Fruit fly (Drosophila melanogaster): Measurements from ENCODE around the gene Bdbt.
A peak's percentile ranks its signal among the peaks of the same experiment; 100 is the strongest.

Bdbt gene

dm6 chr3R:21140458-21140857, 21.8 kb upstream of the Bdbt start, which contains the start of gene SNF4Agamma (continued):
- TF ChIP-seq phol (tag; optimal IDR thresholded peaks at IDR 0.05) (peak; percentile 46), al (GFP tag; IDR thresholded peaks at IDR 0.05) (no peak), Ets65A (GFP tag) (peak; percentile 91), CG15696 (tag; optimal IDR thresholded peaks at IDR 0.05) (no peak), CG6654 (GFP tag; optimal IDR thresholded peaks at IDR 0.05) (no peak), CG18764 (GFP tag; optimal IDR thresholded peaks at IDR 0.05) (peak; percentile 10), Bgb (GFP tag; IDR thresholded peaks at IDR 0.05; ENCODE audit: partially characterized antibody) (peak; percentile 76), CG16813 (GFP tag; IDR thresholded peaks at IDR 0.05; ENCODE audit: partially characterized antibody) (peak; percentile 77), vfl (GFP tag; optimal IDR thresholded peaks at IDR 0.05) (peak; percentile 15), HmgZ (tag; optimal IDR thresholded peaks at IDR 0.05) (peak; percentile 53), hb (GFP tag; IDR thresholded peaks at IDR 0.05; ENCODE audit: partially characterized antibody) (peak; percentile 51; the same call in 2 of the 3 replicates), pros (GFP tag; optimal IDR thresholded peaks at IDR 0.05) (no peak), hbn (GFP tag; IDR thresholded peaks at IDR 0.05; ENCODE audit: partially characterized antibody) (peak; percentile 63), CG4854 (GFP tag; optimal IDR thresholded peaks at IDR 0.05) (peak; percentile 20), az2 (GFP tag; optimal IDR thresholded peaks at IDR 0.05) (no peak), CG14710 (tag; optimal IDR thresholded peaks at IDR 0.05) (peak; percentile 48), CG18476 (GFP tag; optimal IDR thresholded peaks at IDR 0.05) (no peak), CG10274 (GFP tag; optimal IDR thresholded peaks at IDR 0.05) (no peak), zen2 (GFP tag; IDR thresholded peaks at IDR 0.05; ENCODE audit: partially characterized antibody) (peak; percentile 46; the same call in 1 of the 3 replicates), chn (GFP tag; optimal IDR thresholded peaks at IDR 0.05) (no peak), Atf-2 (GFP tag; optimal IDR thresholded peaks at IDR 0.05) (no peak), CG4820 (GFP tag; optimal IDR thresholded peaks at IDR 0.05) (no peak), CG13296 (GFP tag; optimal IDR thresholded peaks at IDR 0.05) (no peak), disco-r (GFP tag; optimal IDR thresholded peaks at IDR 0.05) (no peak), vnd (GFP tag; IDR thresholded peaks at IDR 0.05; ENCODE audit: partially characterized antibody) (peak; percentile 78), oc (tag; optimal IDR thresholded peaks at IDR 0.05) (no peak), Hr3 (GFP tag; optimal IDR thresholded peaks at IDR 0.05) (peak; percentile 19), slbo (GFP tag; IDR thresholded peaks at IDR 0.05) (peak; percentile 43; the same call in 1 of the 2 replicates), CG18262 (tag; optimal IDR thresholded peaks at IDR 0.05) (peak; percentile 19), mld (GFP tag; IDR thresholded peaks at IDR 0.05; ENCODE audit: partially characterized antibody) (peak; percentile 41; the same call in 1 of the 3 replicates), vvl (GFP tag; IDR thresholded peaks at IDR 0.05) (0 out of 2 replicates have a peak, but pooled peaks have one; percentile 37), Xbp1 (GFP tag; optimal IDR thresholded peaks at IDR 0.05) (peak; percentile 57), ranshi (GFP tag; IDR thresholded peaks at IDR 0.05) (no peak), CG31365 (tag; optimal IDR thresholded peaks at IDR 0.05) (no peak), Sry-δ (GFP tag; optimal IDR thresholded peaks at IDR 0.05) (peak; percentile 50), sd (tag; optimal IDR thresholded peaks at IDR 0.05) (peak; percentile 3), stwl (tag; optimal IDR thresholded peaks at IDR 0.05) (peak; percentile 84), NC2β (GFP tag; optimal IDR thresholded peaks at IDR 0.05) (no peak), nerfin-1 (tag; optimal IDR thresholded peaks at IDR 0.05) (peak; percentile 11), zfh2 (GFP tag; optimal IDR thresholded peaks at IDR 0.05) (peak; percentile 50), slp2 (GFP tag; optimal IDR thresholded peaks at IDR 0.05) (no peak), CG17361 (GFP tag; IDR thresholded peaks at IDR 0.05) (peak; percentile 51; the same call in 2 of the 3 replicates), CG31388 (GFP tag; optimal IDR thresholded peaks at IDR 0.05) (no peak), lilli (GFP tag; optimal IDR thresholded peaks at IDR 0.05) (peak; percentile 48), hth (optimal IDR thresholded peaks at IDR 0.05) (no peak), CG6791 (GFP tag; IDR thresholded peaks at IDR 0.05; ENCODE audit: partially characterized antibody) (peak; percentile 74; the same call in 2 of the 3 replicates), her (GFP tag; optimal IDR thresholded peaks at IDR 0.05) (peak; percentile 15), CG30020 (tag; optimal IDR thresholded peaks at IDR 0.05) (peak; percentile 16), Rfx (GFP tag; IDR thresholded peaks at IDR 0.05) (peak; percentile 65), gsb-n (tag; optimal IDR thresholded peaks at IDR 0.05) (peak; percentile 67), lbe (GFP tag; optimal IDR thresholded peaks at IDR 0.05) (no peak)
